Worm (Caenorhabditis elegans) whole organism, late embryonic: ENCODE results near the gene npax-1.

Experiments
- ceh-9 ChIP-seq: sonication (generic microtip); optimal IDR thresholded peaks from 2 replicates; lab custom pipeline; 2016; ENCODE audit warnings: mild to moderate bottlenecking, missing genetic modification characterization, inconsistent platforms, missing compliant biosample characterization
- dmd-4 ChIP-seq: sonication (generic microtip); optimal IDR thresholded peaks from 2 replicates; lab custom pipeline; 2016; ENCODE audit warnings: borderline replicate concordance, missing genetic modification characterization, missing compliant biosample characterization
- lim-6 ChIP-seq: sonication (generic microtip); optimal IDR thresholded peaks from 2 replicates; lab custom pipeline; 2016; ENCODE audit warnings: missing genetic modification characterization, missing compliant biosample characterization
- nfya-1 ChIP-seq: sonication (generic microtip); optimal IDR thresholded peaks from 2 replicates; lab custom pipeline; 2017; ENCODE audit warnings: missing genetic modification characterization, mild to moderate bottlenecking, missing compliant biosample characterization, antibody characterized with exemption, moderate library complexity

DNA sequence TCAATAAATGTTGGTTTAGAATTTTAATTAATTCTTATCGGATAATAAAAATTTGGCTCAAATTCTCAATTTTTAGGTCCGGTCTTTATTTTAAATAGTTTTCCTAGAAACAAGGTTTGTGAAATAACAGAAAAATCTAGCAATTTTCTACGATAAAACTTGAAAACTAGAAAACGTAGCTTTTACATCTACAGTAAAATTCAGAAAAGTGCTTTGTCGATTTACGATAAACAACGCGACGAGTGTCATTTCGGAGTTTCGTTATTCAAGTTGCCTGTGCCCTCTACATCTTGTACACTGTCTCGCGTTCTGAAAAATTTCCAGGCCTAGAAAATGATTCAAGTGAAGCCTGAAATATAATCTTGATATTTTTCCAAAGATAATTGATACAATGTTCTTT is 25.6 kb upstream of the npax-1 start:
- TF ChIP-seq nfya-1 (tag; lab: Kevin White, UChicago) (no peak), dmd-4 (tag; lab: Kevin White, UChicago) (no peak), lim-6 (tag; lab: Kevin White, UChicago) (no peak), ceh-9 (no peak)
